Fruit fly (Drosophila melanogaster): ENCODE measurements around the gene skd.

The skd gene

DNA sequence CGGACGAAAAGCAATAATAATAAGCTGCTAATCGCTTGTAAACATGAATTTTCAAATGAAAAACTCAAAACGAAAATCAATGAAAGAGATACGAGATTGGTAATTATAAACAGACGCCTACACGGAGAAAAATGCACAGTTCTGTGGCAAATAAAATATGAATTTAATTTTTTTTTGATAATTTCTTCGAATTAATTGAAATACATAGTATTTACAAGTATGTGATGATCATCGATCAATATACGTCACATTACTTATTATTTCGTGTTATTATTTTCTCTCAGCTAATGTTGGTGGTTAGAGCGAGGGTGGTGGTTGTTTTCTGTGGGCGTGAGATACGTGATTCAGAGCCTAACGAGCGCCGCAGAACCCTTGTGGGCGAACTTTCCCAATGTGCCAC, 26.5 kb upstream of the skd start (continued):
- TF ChIP-seq Sox100B (GFP tag; optimal IDR thresholded peaks at IDR 0.05) = peak; percentile 77
- TF ChIP-seq CG4424 (GFP tag; optimal IDR thresholded peaks at IDR 0.05) = peak; percentile 75
- peak; percentile 19 for TF ChIP-seq CHES-1-like (GFP tag; optimal IDR thresholded peaks at IDR 0.05)
- peak; percentile 47 for TF ChIP-seq CG12104 (GFP tag; optimal IDR thresholded peaks at IDR 0.05)
- TF ChIP-seq CG6254 (GFP tag; optimal IDR thresholded peaks at IDR 0.05) = peak; percentile 58
- peak; percentile 43 for TF ChIP-seq pum (GFP tag; optimal IDR thresholded peaks at IDR 0.05)
- no peak for TF ChIP-seq z (GFP tag; IDR thresholded peaks at IDR 0.05)
- peak; percentile 44 for TF ChIP-seq scrt (GFP tag; optimal IDR thresholded peaks at IDR 0.05)
- TF ChIP-seq Abd-B (GFP tag; optimal IDR thresholded peaks at IDR 0.05) = peak; percentile 20
- peak; percentile 39 for TF ChIP-seq Dip3 (GFP tag; optimal IDR thresholded peaks at IDR 0.05)
- TF ChIP-seq CG34376 (GFP tag; optimal IDR thresholded peaks at IDR 0.05) = no peak
- no peak for TF ChIP-seq unc-4 (GFP tag; IDR thresholded peaks at IDR 0.05; ENCODE audit: partially characterized antibody)
- peak; percentile 61 for TF ChIP-seq pho (GFP tag; optimal IDR thresholded peaks at IDR 0.05)
- TF ChIP-seq repo (GFP tag; optimal IDR thresholded peaks at IDR 0.05) = peak; percentile 1
- TF ChIP-seq inv (GFP tag; IDR thresholded peaks at IDR 0.05; ENCODE audit: partially characterized antibody) = no peak
- TF ChIP-seq CG10209 (GFP tag; optimal IDR thresholded peaks at IDR 0.05) = peak; percentile 66
- no peak for TF ChIP-seq CG4282 (GFP tag; optimal IDR thresholded peaks at IDR 0.05)
- TF ChIP-seq Hr51 (GFP tag; optimal IDR thresholded peaks at IDR 0.05) = peak; percentile 10 to 87
- TF ChIP-seq mld (GFP tag; IDR thresholded peaks at IDR 0.05; ENCODE audit: partially characterized antibody) = no peak
- TF ChIP-seq Drgx (GFP tag; IDR thresholded peaks at IDR 0.05) = 0 out of 2 replicates have a peak, but pooled peaks have one; percentile 15
- TF ChIP-seq CG12219 (GFP tag; optimal IDR thresholded peaks at IDR 0.05) = peak; percentile 63
- TF ChIP-seq Hmx (GFP tag; optimal IDR thresholded peaks at IDR 0.05) = peak; percentile 23
- peak; percentile 30 for TF ChIP-seq CG10147 (GFP tag; optimal IDR thresholded peaks at IDR 0.05)
- TF ChIP-seq Sox102F (GFP tag; optimal IDR thresholded peaks at IDR 0.05) = peak; percentile 90
- TF ChIP-seq CG11093 (GFP tag; IDR thresholded peaks at IDR 0.05) = peak; percentile 38; the same call in 1 of the 3 replicates
- no peak for TF ChIP-seq fru (optimal IDR thresholded peaks at IDR 0.05)
- TF ChIP-seq ken (GFP tag; IDR thresholded peaks at IDR 0.05) = no peak; the same call in 2 of the 3 replicates
- no peak for TF ChIP-seq CG14860 (GFP tag; IDR thresholded peaks at IDR 0.05; ENCODE audit: partially characterized antibody)
- no peak for TF ChIP-seq toy (GFP tag; IDR thresholded peaks at IDR 0.05)
- TF ChIP-seq CG11696 (GFP tag; IDR thresholded peaks at IDR 0.05) = peak; percentile 44; the same call in 1 of the 2 replicates
- TF ChIP-seq Myb (GFP tag; optimal IDR thresholded peaks at IDR 0.05) = no peak
- peak; percentile 89 for TF ChIP-seq Awh (GFP tag; IDR thresholded peaks at IDR 0.05)
- TF ChIP-seq kah (GFP tag; optimal IDR thresholded peaks at IDR 0.05) = peak; percentile 54
- TF ChIP-seq otp (GFP tag; IDR thresholded peaks at IDR 0.05) = no peak; the same call in 2 of the 3 replicates
- TF ChIP-seq Nf-YC (tag; optimal IDR thresholded peaks at IDR 0.05) = peak; percentile 11
- peak; percentile 22 for TF ChIP-seq CG3838 (GFP tag; optimal IDR thresholded peaks at IDR 0.05)
- peak; percentile 51 for TF ChIP-seq zf30C (GFP tag; optimal IDR thresholded peaks at IDR 0.05)
- peak; percentile 76 for TF ChIP-seq CG17385 (GFP tag; optimal IDR thresholded peaks at IDR 0.05)
- no peak for TF ChIP-seq lbe (GFP tag; optimal IDR thresholded peaks at IDR 0.05)
- TF ChIP-seq klu (GFP tag; IDR thresholded peaks at IDR 0.05) = no peak
- TF ChIP-seq Xrp1 (GFP tag; IDR thresholded peaks at IDR 0.05) = peak; percentile 87
- peak; percentile 60 for TF ChIP-seq CG43689 (GFP tag; IDR thresholded peaks at IDR 0.05)
- peak; percentile 26; the same call in 1 of the 2 replicates for TF ChIP-seq CG16779 (GFP tag; IDR thresholded peaks at IDR 0.05)
- TF ChIP-seq crol (GFP tag; IDR thresholded peaks at IDR 0.05) = no peak
- peak; percentile 7 for TF ChIP-seq emc (GFP tag; optimal IDR thresholded peaks at IDR 0.05)
- no peak for TF ChIP-seq cas (GFP tag; IDR thresholded peaks at IDR 0.05)
- TF ChIP-seq Aef1 (GFP tag; IDR thresholded peaks at IDR 0.05) = peak; percentile 63; the same call in 2 of the 3 replicates
- TF ChIP-seq CG13894 (tag; optimal IDR thresholded peaks at IDR 0.05) = no peak
- TF ChIP-seq CG16815 (GFP tag; optimal IDR thresholded peaks at IDR 0.05) = peak; percentile 17
- TF ChIP-seq CG11398 (GFP tag; optimal IDR thresholded peaks at IDR 0.05) = peak; percentile 18
- no peak for TF ChIP-seq CG17612 (GFP tag; IDR thresholded peaks at IDR 0.05)
